Fruit fly (Drosophila melanogaster) whole organism, pupa: ENCODE results near the gene CG31097.

Experiments used
- CG10348 ChIP-seq: fragments of 200-800 bp; sonication (Bioruptor generic); IDR thresholded peaks from 2 replicates; pipeline ENCODE4 v1.3.6; 2022; ENCODE audit warnings: missing biosample characterization, missing genetic modification characterization
- CG13204 ChIP-seq: fragments of 200-800 bp; sonication (Bioruptor generic); optimal IDR thresholded peaks from 2 replicates; lab custom pipeline; 2018; ENCODE audit warnings: missing biosample characterization, mild to moderate bottlenecking, missing genetic modification characterization, moderate library complexity
- CG14655 ChIP-seq: fragments of 200-800 bp; sonication (Bioruptor generic); optimal IDR thresholded peaks from 3 replicates; lab custom pipeline; 2017; ENCODE audit warnings: mild to moderate bottlenecking, missing biosample characterization, missing genetic modification reagents, missing genetic modification characterization
- CG15710 ChIP-seq: fragments of 200-800 bp; sonication (Bioruptor generic); optimal IDR thresholded peaks from 2 replicates; lab custom pipeline; 2018; ENCODE audit warnings: missing biosample characterization, mild to moderate bottlenecking, missing genetic modification characterization, moderate library complexity
- EcR ChIP-seq: fragments of 200-800 bp; sonication (Bioruptor generic); optimal IDR thresholded peaks from 3 replicates; lab custom pipeline; 2019; ENCODE audit warnings: missing biosample characterization, missing genetic modification characterization, mild to moderate bottlenecking, moderate library complexity, missing genetic modification reagents

DNA sequence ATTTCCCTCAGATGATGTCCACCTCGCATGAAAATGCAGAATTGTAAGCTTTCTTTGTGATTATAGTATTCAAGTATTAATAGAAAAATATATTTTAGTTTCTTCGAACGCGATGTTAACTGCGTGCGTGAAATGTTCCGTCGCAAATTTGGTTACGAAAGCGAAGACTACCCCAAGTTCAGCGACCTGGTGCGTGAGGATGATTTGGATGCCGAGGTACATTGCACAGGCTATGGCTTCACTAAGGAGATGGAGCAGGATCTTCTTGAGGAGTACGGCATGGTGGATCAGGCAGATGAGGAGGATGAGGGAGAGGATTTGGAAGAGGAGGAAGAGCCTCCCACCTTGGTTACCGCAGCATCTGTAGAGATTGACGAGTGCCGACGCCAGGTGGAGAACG lies 30.8 kb downstream of the CG31097 start:
- TF ChIP-seq CG15710 (tag; lab: Kevin White, UChicago) (no peak), CG10348 (GFP tag; lab: Robert Waterston, UW) (no peak), EcR (GFP tag; lab: Kevin White, UChicago) (no peak), CG13204 (GFP tag; lab: Kevin White, UChicago) (no peak), CG14655 (GFP tag; lab: Kevin White, UChicago) (no peak)
